Fruit fly (Drosophila melanogaster) whole organism, embryonic: ENCODE data around the gene CG8319.
A peak's percentile ranks its signal among the peaks of the same experiment; 100 is the strongest.

Experiments used
- Antp ChIP-seq: fragments of 200-800 bp; sonication (Bioruptor generic); optimal IDR thresholded peaks from 3 replicates; lab custom pipeline; 2016; ENCODE audit warnings: missing biosample characterization, missing genetic modification characterization
- CG12155 ChIP-seq: fragments of 200-800 bp; sonication (Bioruptor generic); optimal IDR thresholded peaks from 3 replicates; lab custom pipeline; 2016; ENCODE audit warnings: missing biosample characterization, missing genetic modification characterization
- CG13894 ChIP-seq: fragments of 200-800 bp; sonication (Bioruptor generic); optimal IDR thresholded peaks from 3 replicates; lab custom pipeline; 2018; ENCODE audit warnings: missing biosample characterization, mild to moderate bottlenecking, missing genetic modification characterization, moderate library complexity
- CG15073 ChIP-seq: fragments of 200-800 bp; sonication (Bioruptor generic); optimal IDR thresholded peaks from 2 replicates; lab custom pipeline; 2016; ENCODE audit warnings: missing biosample characterization, missing genetic modification characterization
- CG18764 ChIP-seq: fragments of 200-800 bp; sonication (Bioruptor generic); optimal IDR thresholded peaks from 3 replicates; lab custom pipeline; 2016; ENCODE audit warnings: missing biosample characterization, missing genetic modification characterization
- CG34376 ChIP-seq: fragments of 200-800 bp; sonication (Bioruptor generic); optimal IDR thresholded peaks from 2 replicates; lab custom pipeline; 2018; ENCODE audit warnings: missing biosample characterization, mild to moderate bottlenecking, missing genetic modification characterization
- CG3847 ChIP-seq: fragments of 200-800 bp; sonication (Bioruptor generic); IDR thresholded peaks from 2 replicates; pipeline ENCODE4 v1.3.6; 2022; ENCODE audit warnings: missing biosample characterization, missing genetic modification characterization
- CG4282 ChIP-seq: fragments of 200-800 bp; sonication (Bioruptor generic); optimal IDR thresholded peaks from 2 replicates; lab custom pipeline; 2016; ENCODE audit warnings: missing biosample characterization, missing genetic modification characterization
- CG4424 ChIP-seq: fragments of 200-800 bp; sonication (Bioruptor generic); optimal IDR thresholded peaks from 3 replicates; lab custom pipeline; 2016; ENCODE audit warnings: missing biosample characterization, missing genetic modification characterization
- CG6175 ChIP-seq: fragments of 200-800 bp; sonication (Bioruptor generic); IDR thresholded peaks from 3 replicates; pipeline ENCODE4 v1.3.6; 2022; ENCODE audit warnings: missing biosample characterization, missing genetic modification characterization
- CG6683 ChIP-seq: fragments of 200-800 bp; sonication (Bioruptor generic); optimal IDR thresholded peaks from 2 replicates; lab custom pipeline; 2017; ENCODE audit warnings: missing biosample characterization, mild to moderate bottlenecking, missing genetic modification characterization, missing genetic modification reagents
- CG8281 ChIP-seq: fragments of 200-800 bp; sonication (Bioruptor generic); optimal IDR thresholded peaks from 2 replicates; lab custom pipeline; 2018; ENCODE audit warnings: missing biosample characterization, mild to moderate bottlenecking, missing genetic modification characterization, moderate library complexity
- CG9797 ChIP-seq: fragments of 200-800 bp; sonication (Bioruptor generic); optimal IDR thresholded peaks from 3 replicates; lab custom pipeline; 2018; ENCODE audit warnings: missing biosample characterization, mild to moderate bottlenecking, missing genetic modification characterization
- CTCF ChIP-seq: fragments of 200-800 bp; sonication (Bioruptor generic); optimal IDR thresholded peaks from 2 replicates; lab custom pipeline; 2017; ENCODE audit warnings: missing biosample characterization, mild to moderate bottlenecking, missing genetic modification characterization, moderate library complexity
- Fer3 ChIP-seq: fragments of 200-800 bp; sonication (Bioruptor generic); optimal IDR thresholded peaks from 2 replicates; lab custom pipeline; 2018; ENCODE audit warnings: missing biosample characterization, mild to moderate bottlenecking, missing genetic modification characterization, moderate library complexity
- GATAe ChIP-seq: fragments of 200-800 bp; sonication (Bioruptor generic); conservative IDR thresholded peaks from 2 replicates; pipeline ENCODE4 v1.3.6; 2022; ENCODE audit warnings: missing biosample characterization, missing genetic modification characterization
- Hr78 ChIP-seq, 2 experiments: fragments of 200-800 bp in 1 of 2; fragments of >200 bp in 1 of 2; sonication (Bioruptor generic) in 1 of 2; optimal IDR thresholded peaks; 2 replicates each; lab custom pipeline; 2017 to 2019; ENCODE audit warnings: missing biosample characterization in 2 of 2, missing genetic modification characterization in 2 of 2, mild to moderate bottlenecking in 1 of 2, moderate library complexity in 1 of 2
- Neu2 ChIP-seq: fragments of 200-800 bp; sonication (Bioruptor generic); optimal IDR thresholded peaks from 3 replicates; lab custom pipeline; 2016; ENCODE audit warnings: missing biosample characterization, missing genetic modification characterization, borderline replicate concordance
- PHDP ChIP-seq: fragments of 200-800 bp; sonication (Bioruptor generic); optimal IDR thresholded peaks from 3 replicates; lab custom pipeline; 2018; ENCODE audit warnings: missing biosample characterization, mild to moderate bottlenecking, missing genetic modification characterization, moderate library complexity
- Pdp1 ChIP-seq, 2 experiments: fragments of 200-800 bp; sonication (Bioruptor generic); optimal IDR thresholded peaks; 3 replicates each; lab custom pipeline; 2016; ENCODE audit warnings: missing biosample characterization in 2 of 2, missing genetic modification characterization in 2 of 2, mild to moderate bottlenecking in 1 of 2, moderate library complexity in 1 of 2
- ara ChIP-seq: fragments of 200-800 bp; sonication (Bioruptor generic); IDR thresholded peaks from 2 replicates; pipeline ENCODE4 v1.3.6; 2022; ENCODE audit warnings: missing biosample characterization, missing genetic modification characterization
- bab2 ChIP-seq: fragments of 200-800 bp; sonication (Bioruptor generic); optimal IDR thresholded peaks from 2 replicates; lab custom pipeline; 2016; ENCODE audit warnings: missing biosample characterization, missing genetic modification characterization
- exex ChIP-seq: fragments of 200-800 bp; sonication (Bioruptor generic); optimal IDR thresholded peaks from 4 replicates; lab custom pipeline; 2018; ENCODE audit warnings: missing biosample characterization, mild to moderate bottlenecking, missing genetic modification characterization, moderate library complexity
- grn ChIP-seq: fragments of 200-800 bp; sonication (Bioruptor generic); optimal IDR thresholded peaks from 3 replicates; lab custom pipeline; 2017; ENCODE audit warnings: missing biosample characterization, missing genetic modification characterization
- gro ChIP-seq: fragments of 200-800 bp; sonication (Bioruptor generic); optimal IDR thresholded peaks from 2 replicates; lab custom pipeline; 2016; ENCODE audit warnings: missing biosample characterization, missing genetic modification characterization
- jing ChIP-seq: fragments of 200-800 bp; sonication (Bioruptor generic); optimal IDR thresholded peaks from 2 replicates; lab custom pipeline; 2018; ENCODE audit warnings: missing biosample characterization, mild to moderate bottlenecking, missing genetic modification characterization
- jumu ChIP-seq: fragments of 200-800 bp; sonication (Bioruptor generic); optimal IDR thresholded peaks from 3 replicates; lab custom pipeline; 2016; ENCODE audit warnings: missing biosample characterization, missing genetic modification characterization
- lab ChIP-seq: fragments of 200-800 bp; sonication (Bioruptor generic); optimal IDR thresholded peaks from 3 replicates; lab custom pipeline; 2017; ENCODE audit warnings: missing biosample characterization, missing genetic modification characterization, mild to moderate bottlenecking, moderate library complexity, missing genetic modification reagents
- mirr ChIP-seq: fragments of 200-800 bp; sonication (Bioruptor generic); optimal IDR thresholded peaks from 3 replicates; lab custom pipeline; 2018; ENCODE audit warnings: missing biosample characterization, mild to moderate bottlenecking, missing genetic modification characterization
- repo ChIP-seq: fragments of 200-800 bp; sonication (Bioruptor generic); optimal IDR thresholded peaks from 2 replicates; lab custom pipeline; 2016; ENCODE audit warnings: missing biosample characterization, missing genetic modification characterization
- ro ChIP-seq: fragments of 200-800 bp; sonication (Bioruptor generic); IDR thresholded peaks from 2 replicates; pipeline ENCODE4 v1.3.6; 2022; ENCODE audit warnings: missing biosample characterization, missing genetic modification characterization
- sc ChIP-seq, 3 experiments: fragments of >200 bp in 2 of 3; fragments of 200-800 bp in 1 of 3; sonication (Bioruptor generic) in 1 of 3; optimal IDR thresholded peaks; 2 replicates in 2 of 3; 3 replicates in 1 of 3; lab custom pipeline; 2017; ENCODE audit warnings: mild to moderate bottlenecking in 1 of 3, missing biosample characterization in 1 of 3, missing genetic modification characterization in 1 of 3, missing genetic modification reagents in 1 of 3
- sd ChIP-seq: fragments of 200-800 bp; sonication (Bioruptor generic); optimal IDR thresholded peaks from 3 replicates; lab custom pipeline; 2018; ENCODE audit warnings: missing biosample characterization, mild to moderate bottlenecking, missing genetic modification characterization, moderate library complexity
- sob ChIP-seq: fragments of 200-800 bp; sonication (Bioruptor generic); IDR thresholded peaks from 2 replicates; pipeline ENCODE4 v1.3.6; 2022; ENCODE audit warnings: missing biosample characterization, missing genetic modification characterization
- ssp ChIP-seq: fragments of 200-800 bp; sonication (Bioruptor generic); IDR thresholded peaks from 2 replicates; pipeline ENCODE4 v1.3.6; 2022; ENCODE audit warnings: missing biosample characterization, missing genetic modification characterization
- sug ChIP-seq: fragments of 200-800 bp; optimal IDR thresholded peaks from 2 replicates; lab custom pipeline; 2019; ENCODE audit warnings: missing biosample characterization, mild to moderate bottlenecking, missing genetic modification characterization, moderate library complexity
- yki ChIP-seq: fragments of >200 bp; optimal IDR thresholded peaks from 3 replicates; lab custom pipeline; 2018
- zen ChIP-seq: fragments of 200-800 bp; sonication (Bioruptor generic); optimal IDR thresholded peaks from 3 replicates; lab custom pipeline; 2018; ENCODE audit warnings: missing biosample characterization, mild to moderate bottlenecking, missing genetic modification characterization, moderate library complexity

Gene CG8319

dm6 chr3R:9643977-9644376 is 16.9 kb downstream of the CG8319 start:
- TF ChIP-seq CG6175 (GFP tag; lab: Robert Waterston, UW), result no peak
- no peak for TF ChIP-seq CTCF (GFP tag; lab: Kevin White, UChicago)
- TF ChIP-seq bab2, result no peak
- peak; percentile 41 for TF ChIP-seq grn (GFP tag; lab: Kevin White, UChicago)
- no peak for TF ChIP-seq CG18764 (GFP tag; lab: Kevin White, UChicago)
- TF ChIP-seq zen (tag; lab: Kevin White, UChicago), result no peak
- TF ChIP-seq exex (tag; lab: Kevin White, UChicago), result peak; percentile 86
- no peak for TF ChIP-seq CG4282 (GFP tag; lab: Kevin White, UChicago)
- no peak for TF ChIP-seq jumu
- no peak for TF ChIP-seq jing (GFP tag; lab: Kevin White, UChicago)
- TF ChIP-seq CG34376 (GFP tag; lab: Kevin White, UChicago), result peak; percentile 74
- peak; percentile 61 for TF ChIP-seq sug
- TF ChIP-seq sd (tag; lab: Kevin White, UChicago), result peak; percentile 83
- TF ChIP-seq GATAe (GFP tag; lab: Robert Waterston, UW), result peak; percentile 39; the same call in 1 of the 2 replicates
- TF ChIP-seq ara (GFP tag; lab: Robert Waterston, UW), result no peak
- TF ChIP-seq mirr (GFP tag; lab: Kevin White, UChicago), result peak; percentile 61
- no peak for TF ChIP-seq CG9797 (GFP tag; lab: Kevin White, UChicago)
- TF ChIP-seq CG3847 (GFP tag; lab: Robert Waterston, UW), result no peak

dm6 chr3R:9644620-9645019 is 17.5 kb downstream of the CG8319 start:
- no peak for TF ChIP-seq ro (GFP tag; lab: Robert Waterston, UW)
- TF ChIP-seq CG6683 (GFP tag; lab: Kevin White, UChicago), result no peak
- peak in 1 of 2 experiments; percentile 69 for TF ChIP-seq Pdp1 (GFP tag; optimal IDR thresholded peaks at IDR 0.05; lab: Kevin White, UChicago)
- no peak for TF ChIP-seq Antp (GFP tag; lab: Kevin White, UChicago)
- peak; percentile 2 for TF ChIP-seq CG13894 (tag; lab: Kevin White, UChicago)
- TF ChIP-seq repo, result no peak
- TF ChIP-seq mirr (GFP tag; lab: Kevin White, UChicago), result peak; percentile 66
- TF ChIP-seq yki, result no peak
- no peak for TF ChIP-seq CG4424 (GFP tag; lab: Kevin White, UChicago)
- TF ChIP-seq PHDP (tag; lab: Kevin White, UChicago), result no peak
- peak; percentile 41 for TF ChIP-seq lab
- TF ChIP-seq ssp, result no peak
- TF ChIP-seq CG15073 (GFP tag; lab: Kevin White, UChicago), result no peak
- TF ChIP-seq Hr78 (GFP tag; optimal IDR thresholded peaks at IDR 0.05; lab: Kevin White, UChicago), result peak in 1 of 2 experiments; percentile 46
- TF ChIP-seq gro (GFP tag; lab: Kevin White, UChicago), result no peak
- no peak for TF ChIP-seq Fer3 (tag; lab: Kevin White, UChicago)
- peak; percentile 93 for TF ChIP-seq CG8281 (tag; lab: Kevin White, UChicago)
- peak; percentile 11 for TF ChIP-seq CG34376 (GFP tag; lab: Kevin White, UChicago)
- peak; percentile 40 for TF ChIP-seq grn (GFP tag; lab: Kevin White, UChicago)
- TF ChIP-seq exex (tag; lab: Kevin White, UChicago), result peak; percentile 84
- 0 out of 2 replicates have a peak, but pooled peaks have one; percentile 10 for TF ChIP-seq sob (GFP tag; lab: Robert Waterston, UW)
- no peak for TF ChIP-seq CG12155 (GFP tag; lab: Kevin White, UChicago)
- TF ChIP-seq Neu2 (GFP tag; lab: Kevin White, UChicago), result no peak
- TF ChIP-seq sc (optimal IDR thresholded peaks at IDR 0.05; lab: Kevin White, UChicago), result no peak
- TF ChIP-seq sc (GFP tag; optimal IDR thresholded peaks at IDR 0.05; lab: Kevin White, UChicago), result no peak
